Worm (Caenorhabditis elegans): ENCODE data around the gene R10E4.1.

- TF ChIP-seq ztf-11 (tag; optimal IDR thresholded peaks at IDR 0.05) (no peak), elt-3 (tag; optimal IDR thresholded peaks at IDR 0.05) (no peak), lsy-2 (tag; optimal IDR thresholded peaks at IDR 0.05) (no peak), pha-4 (tag; optimal IDR thresholded peaks at IDR 0.05) (no peak), unc-62 (GFP tag; optimal IDR thresholded peaks at IDR 0.05) (no peak), elt-1 (tag; optimal IDR thresholded peaks at IDR 0.05; ENCODE audit: borderline replicate concordance, insufficient read depth) (no peak), ces-1 (GFP tag; optimal IDR thresholded peaks at IDR 0.05) (no peak), nhr-2 (tag; optimal IDR thresholded peaks at IDR 0.05) (no peak)
Measured at ce11 chrIII:4321399-4321798, 51.9 kb downstream of the R10E4.1 start, which contains the start of gene H38K22.7.

Data from whole organism, mixed stage, embryonic.